Worm (Caenorhabditis elegans): Measurements from ENCODE around the gene adal-1.

- no peak for TF ChIP-seq somi-1 (GFP tag; optimal IDR thresholded peaks at IDR 0.05)
- no peak for TF ChIP-seq ama-1 (optimal IDR thresholded peaks at IDR 0.05)
- no peak for TF ChIP-seq ama-1 (GFP tag; optimal IDR thresholded peaks at IDR 0.05)
Measured at ce11 chrII:6870803-6871202, 22.6 kb downstream of the adal-1 start, which contains the start of gene clhm-1.
